Fruit fly (Drosophila melanogaster): Measurements from ENCODE around the gene Fer1HCH.
A peak's percentile ranks its signal among the peaks of the same experiment; 100 is the strongest.

The Fer1HCH gene

DNA sequence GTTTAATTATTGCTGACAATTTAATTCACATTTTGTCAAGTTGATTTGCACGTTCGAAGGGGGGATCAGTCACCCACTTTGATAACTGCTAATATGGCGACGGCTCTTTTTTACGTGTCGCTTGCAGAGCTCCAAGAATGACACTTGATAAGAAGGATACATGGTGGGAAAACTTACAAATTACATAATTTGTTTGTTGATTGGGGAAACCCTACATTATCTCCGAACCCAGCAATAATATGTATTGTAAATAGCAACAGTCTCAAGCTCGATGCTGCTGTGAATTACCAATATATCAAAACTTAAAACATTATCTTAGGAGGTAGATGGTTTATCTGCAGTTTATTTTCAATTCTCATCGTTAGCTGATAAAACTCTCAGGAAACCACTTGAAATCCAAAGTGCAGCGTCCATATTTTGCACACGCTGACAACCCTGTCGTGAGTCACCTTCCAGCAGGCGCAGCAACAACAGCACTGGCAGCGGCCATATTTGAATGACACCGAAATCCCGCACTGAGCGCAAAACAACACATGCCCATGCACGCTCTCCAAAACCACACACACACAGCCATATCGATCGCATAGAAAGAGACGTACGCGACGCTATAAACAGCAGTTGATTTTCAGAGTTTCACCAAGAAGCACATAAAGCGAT, 365 bp upstream of the Fer1HCH start:
- peak; percentile 86 for TF ChIP-seq CG10565 (GFP tag; optimal IDR thresholded peaks at IDR 0.05)
- peak; percentile 96 for TF ChIP-seq crc (GFP tag; optimal IDR thresholded peaks at IDR 0.05)
- TF ChIP-seq CG18476 (GFP tag; optimal IDR thresholded peaks at IDR 0.05) = peak; percentile 93
- peak; percentile 68; the same call in 1 of the 2 replicates for TF ChIP-seq CG11696 (GFP tag; IDR thresholded peaks at IDR 0.05)
- peak; percentile 88 for TF ChIP-seq Bdp1 (GFP tag; optimal IDR thresholded peaks at IDR 0.05)
- TF ChIP-seq Dll (GFP tag; IDR thresholded peaks at IDR 0.05; ENCODE audit: partially characterized antibody) = no peak
- TF ChIP-seq CG8478 (optimal IDR thresholded peaks at IDR 0.05) = no peak
- peak; percentile 86 for TF ChIP-seq zen (tag; optimal IDR thresholded peaks at IDR 0.05)
- peak; percentile 96 for TF ChIP-seq CG13624 (GFP tag; optimal IDR thresholded peaks at IDR 0.05)
- TF ChIP-seq CG33213 (GFP tag; optimal IDR thresholded peaks at IDR 0.05) = peak; percentile 94
- TF ChIP-seq vnd (GFP tag; IDR thresholded peaks at IDR 0.05; ENCODE audit: partially characterized antibody) = no peak
- TF ChIP-seq jumu (GFP tag; optimal IDR thresholded peaks at IDR 0.05) = peak; percentile 97
- TF ChIP-seq Hr51 (GFP tag; optimal IDR thresholded peaks at IDR 0.05) = peak; percentile 95 to 97
- TF ChIP-seq Camta (GFP tag; optimal IDR thresholded peaks at IDR 0.05) = peak; percentile 98
- TF ChIP-seq luna (GFP tag; optimal IDR thresholded peaks at IDR 0.05) = peak; percentile 72
- TF ChIP-seq Mrtf (GFP tag; IDR thresholded peaks at IDR 0.05) = peak; percentile 87
- TF ChIP-seq wdn (GFP tag; IDR thresholded peaks at IDR 0.05) = peak; percentile 77
- TF ChIP-seq CG2712 (tag; optimal IDR thresholded peaks at IDR 0.05) = peak; percentile 94
- peak; percentile 85 for TF ChIP-seq jigr1 (GFP tag; IDR thresholded peaks at IDR 0.05)
- TF ChIP-seq CG15011 (GFP tag; optimal IDR thresholded peaks at IDR 0.05) = peak; percentile 97
- TF ChIP-seq CoRest (tag; optimal IDR thresholded peaks at IDR 0.05) = peak; percentile 99
- TF ChIP-seq CG4617 (GFP tag; optimal IDR thresholded peaks at IDR 0.05; ENCODE audit: borderline replicate concordance) = peak; percentile 82
- TF ChIP-seq gsb-n (tag; optimal IDR thresholded peaks at IDR 0.05) = peak; percentile 80
- TF ChIP-seq CG16813 (GFP tag; IDR thresholded peaks at IDR 0.05; ENCODE audit: partially characterized antibody) = 0 out of 3 replicates have a peak, but pooled peaks have one; percentile 13
- peak; percentile 61 for TF ChIP-seq MBD-R2 (GFP tag; IDR thresholded peaks at IDR 0.05)
- TF ChIP-seq pb (GFP tag; optimal IDR thresholded peaks at IDR 0.05) = peak; percentile 98
- peak; percentile 85 for TF ChIP-seq Nf-YB (GFP tag; optimal IDR thresholded peaks at IDR 0.05)
- peak; percentile 98 for TF ChIP-seq Hr3 (GFP tag; optimal IDR thresholded peaks at IDR 0.05)
- TF ChIP-seq CG11695 (GFP tag; IDR thresholded peaks at IDR 0.05) = peak; percentile 92
- peak; percentile 76 for TF ChIP-seq run (tag; optimal IDR thresholded peaks at IDR 0.05)
- peak; percentile 97 for TF ChIP-seq CG10209 (GFP tag; optimal IDR thresholded peaks at IDR 0.05)
- peak; percentile 91 for TF ChIP-seq vvl (GFP tag; IDR thresholded peaks at IDR 0.05)
- TF ChIP-seq CG6683 (GFP tag; optimal IDR thresholded peaks at IDR 0.05) = peak; percentile 88
- TF ChIP-seq Atf-2 (GFP tag; optimal IDR thresholded peaks at IDR 0.05) = peak; percentile 99
- TF ChIP-seq ERR (GFP tag; optimal IDR thresholded peaks at IDR 0.05) = peak; percentile 90
- peak; percentile 97 for TF ChIP-seq odd (GFP tag; optimal IDR thresholded peaks at IDR 0.05)
- peak; percentile 66 for TF ChIP-seq CG2889 (GFP tag; IDR thresholded peaks at IDR 0.05)
- TF ChIP-seq CG9727 (GFP tag; optimal IDR thresholded peaks at IDR 0.05) = peak; percentile 99
- peak; percentile 98 for TF ChIP-seq CG12104 (GFP tag; optimal IDR thresholded peaks at IDR 0.05)
- TF ChIP-seq fd102C (GFP tag; optimal IDR thresholded peaks at IDR 0.05) = peak; percentile 29
- peak; percentile 86 for TF ChIP-seq CG8281 (tag; optimal IDR thresholded peaks at IDR 0.05)
- peak; percentile 88 for TF ChIP-seq ttk (GFP tag; IDR thresholded peaks at IDR 0.05)
- peak; percentile 79; the same call in 1 of the 3 replicates for TF ChIP-seq gce (GFP tag; IDR thresholded peaks at IDR 0.05)
- TF ChIP-seq Med (GFP tag) = peak; percentile 98
- TF ChIP-seq crol (GFP tag; IDR thresholded peaks at IDR 0.05) = no peak; the same call in 1 of the 2 replicates
- TF ChIP-seq mld (GFP tag; IDR thresholded peaks at IDR 0.05; ENCODE audit: partially characterized antibody) = no peak
- peak; percentile 76 for TF ChIP-seq oc (tag; optimal IDR thresholded peaks at IDR 0.05)
- peak; percentile 86 for TF ChIP-seq Dbx (GFP tag; IDR thresholded peaks at IDR 0.05)
- peak; percentile 96 for TF ChIP-seq CG18599 (GFP tag; optimal IDR thresholded peaks at IDR 0.05)
